Worm (Caenorhabditis elegans) whole organism, L1 larva: ENCODE data around the gene elo-4.

Experiments
- elt-3 ChIP-seq, 6 experiments: fragments of 150-350 bp in 1 of 6; sonication (generic microtip); optimal IDR thresholded peaks; 2 replicates each; lab custom pipeline; 2017 to 2018; ENCODE audit warnings: missing biosample characterization in 6 of 6, missing genetic modification characterization in 6 of 6, inconsistent platforms in 1 of 6
- sptf-1 ChIP-seq: fragments of 150-350 bp; optimal IDR thresholded peaks from 2 replicates; lab custom pipeline; 2014; ENCODE audit warnings: missing biosample characterization, missing genetic modification characterization
- unc-130 ChIP-seq: fragments of 150-350 bp; optimal IDR thresholded peaks from 2 replicates; lab custom pipeline; 2017; ENCODE audit warnings: missing biosample characterization, missing genetic modification characterization, inconsistent platforms

DNA sequence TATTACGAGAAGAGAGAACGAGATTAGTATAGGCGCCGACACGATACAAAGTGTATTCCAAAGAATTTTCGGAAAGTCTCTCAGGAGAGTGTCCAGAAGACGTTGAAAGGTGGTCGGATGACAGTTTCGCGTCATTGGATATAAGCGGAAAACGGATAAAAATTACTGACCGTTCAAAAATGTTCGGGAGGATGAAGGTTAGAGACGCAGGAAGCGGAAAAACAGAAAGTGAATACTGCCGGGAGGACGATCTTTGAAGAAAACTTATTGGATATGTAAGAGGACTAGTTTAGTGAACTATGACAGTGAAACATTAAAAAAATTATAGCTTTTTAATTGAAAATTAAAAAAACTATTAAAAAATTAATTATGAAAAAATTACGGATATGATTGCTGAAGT is 1.0 kb upstream of the elo-4 start:
- no peak for TF ChIP-seq elt-3 (tag; optimal IDR thresholded peaks at IDR 0.05; lab: Kevin White, UChicago)
- no peak for TF ChIP-seq unc-130 (tag; lab: Kevin White, UChicago)
- no peak for TF ChIP-seq sptf-1
